Worm (Caenorhabditis elegans): ENCODE data around the gene W06E11.1.

- TF ChIP-seq ref-1 (GFP tag; conservative IDR thresholded peaks at IDR 0.05): no peak
- no peak for TF ChIP-seq med-1 (GFP tag; optimal IDR thresholded peaks at IDR 0.05; ENCODE audit: insufficient read depth)
These were observed 10.4 kb upstream of the W06E11.1 start, which contains the start of gene T19C3.6 for ce11 chrIII:631421-631820.

Data from whole organism, midembryonic.